Worm (Caenorhabditis elegans) whole organism, late embryonic: Measurements from ENCODE around the gene mes-4.

Experiments
- C08G9.2 ChIP-seq: sonication (generic microtip); optimal IDR thresholded peaks from 2 replicates; lab custom pipeline; 2016; ENCODE audit warnings: mild to moderate bottlenecking, missing genetic modification characterization, moderate library complexity, missing compliant biosample characterization
- C38D4.7 ChIP-seq: fragments of 200-800 bp; sonication (Bioruptor generic); optimal IDR thresholded peaks from 2 replicates; lab custom pipeline; 2018; ENCODE audit warnings: mild to moderate bottlenecking, missing genetic modification characterization, moderate library complexity, missing compliant biosample characterization
- F13H6.1 ChIP-seq: sonication (generic microtip); optimal IDR thresholded peaks from 2 replicates; lab custom pipeline; 2016; ENCODE audit warnings: missing genetic modification characterization, missing compliant biosample characterization
- K02D7.2 ChIP-seq: sonication (generic microtip); optimal IDR thresholded peaks from 2 replicates; lab custom pipeline; 2017; ENCODE audit warnings: mild to moderate bottlenecking, missing genetic modification characterization, missing compliant biosample characterization
- K09A11.1 ChIP-seq: sonication (generic microtip); optimal IDR thresholded peaks from 2 replicates; lab custom pipeline; 2017; ENCODE audit warnings: antibody characterized with exemption, mild to moderate bottlenecking, missing genetic modification characterization, missing compliant biosample characterization; ENCODE audit not compliant: insufficient read depth
- ama-1 ChIP-seq: fragments of 150-350 bp; optimal IDR thresholded peaks from 2 replicates; lab custom pipeline; 2014
- ceh-14 ChIP-seq: sonication (generic microtip); optimal IDR thresholded peaks from 2 replicates; lab custom pipeline; 2016; ENCODE audit warnings: missing genotype, missing genetic modification characterization, missing compliant biosample characterization
- ceh-19 ChIP-seq: fragments of 200-800 bp; sonication (Bioruptor generic); optimal IDR thresholded peaks from 2 replicates; lab custom pipeline; 2018; ENCODE audit warnings: mild to moderate bottlenecking, missing genetic modification characterization, missing compliant biosample characterization
- ceh-2 ChIP-seq: sonication (generic microtip); optimal IDR thresholded peaks from 2 replicates; lab custom pipeline; 2016; ENCODE audit warnings: missing genotype, missing genetic modification characterization, missing compliant biosample characterization
- ceh-30 ChIP-seq: fragments of 150-350 bp; optimal IDR thresholded peaks from 2 replicates; lab custom pipeline; 2014; ENCODE audit warnings: missing biosample characterization, missing genetic modification characterization
- ceh-34 ChIP-seq: sonication (generic microtip); optimal IDR thresholded peaks from 2 replicates; lab custom pipeline; 2016; ENCODE audit warnings: mild to moderate bottlenecking, missing genetic modification characterization, missing compliant biosample characterization
- ceh-45 ChIP-seq: fragments of 200-800 bp; sonication (Bioruptor generic); IDR thresholded peaks from 2 replicates; pipeline ENCODE4 v1.3.6; 2022; ENCODE audit warnings: missing genetic modification reagents, missing genetic modification characterization, missing compliant biosample characterization
- ceh-48 ChIP-seq: sonication (generic microtip); optimal IDR thresholded peaks from 2 replicates; lab custom pipeline; 2016; ENCODE audit warnings: missing genetic modification characterization, inconsistent platforms, missing compliant biosample characterization
- che-1 ChIP-seq: sonication (generic microtip); optimal IDR thresholded peaks from 2 replicates; lab custom pipeline; 2016; ENCODE audit warnings: mild to moderate bottlenecking, missing genetic modification characterization, missing compliant biosample characterization
- dve-1 ChIP-seq: sonication (generic microtip); optimal IDR thresholded peaks from 2 replicates; lab custom pipeline; 2017; ENCODE audit warnings: antibody characterized with exemption, mild to moderate bottlenecking, missing genetic modification characterization, missing compliant biosample characterization
- elt-2 ChIP-seq: sonication (generic microtip); optimal IDR thresholded peaks from 2 replicates; lab custom pipeline; 2016; ENCODE audit warnings: missing genetic modification reagents, missing genetic modification characterization, missing compliant biosample characterization
- elt-4 ChIP-seq: sonication (generic microtip); optimal IDR thresholded peaks from 2 replicates; lab custom pipeline; 2016; ENCODE audit warnings: missing genetic modification characterization, missing compliant biosample characterization
- ets-4 ChIP-seq: sonication (generic microtip); optimal IDR thresholded peaks from 2 replicates; lab custom pipeline; 2016; ENCODE audit warnings: missing genetic modification characterization, missing compliant biosample characterization
- eyg-1 ChIP-seq: sonication (generic microtip); optimal IDR thresholded peaks from 2 replicates; lab custom pipeline; 2016; ENCODE audit warnings: missing genotype, missing genetic modification characterization, missing compliant biosample characterization
- fkh-10 ChIP-seq: fragments of 150-350 bp; optimal IDR thresholded peaks from 2 replicates; lab custom pipeline; 2014; ENCODE audit warnings: missing biosample characterization, missing genetic modification reagents, missing genetic modification characterization
- gmeb-2 ChIP-seq: sonication (generic microtip); optimal IDR thresholded peaks from 2 replicates; lab custom pipeline; 2016; ENCODE audit warnings: missing genetic modification characterization, inconsistent platforms, missing compliant biosample characterization
- hlh-15 ChIP-seq: sonication (generic microtip); optimal IDR thresholded peaks from 2 replicates; lab custom pipeline; 2016; ENCODE audit warnings: missing genetic modification characterization, missing compliant biosample characterization
- hlh-30 ChIP-seq: sonication (generic microtip); optimal IDR thresholded peaks from 2 replicates; lab custom pipeline; 2017; ENCODE audit warnings: antibody characterized with exemption, missing genetic modification characterization, missing compliant biosample characterization; ENCODE audit not compliant: insufficient read depth
- hlh-6 ChIP-seq: sonication (generic microtip); optimal IDR thresholded peaks from 2 replicates; lab custom pipeline; 2016; ENCODE audit warnings: missing genotype, missing genetic modification characterization, missing compliant biosample characterization
- hlh-8 ChIP-seq: sonication (generic microtip); optimal IDR thresholded peaks from 2 replicates; lab custom pipeline; 2016; ENCODE audit warnings: missing genotype, missing genetic modification characterization, missing compliant biosample characterization
- lim-6 ChIP-seq: sonication (generic microtip); optimal IDR thresholded peaks from 2 replicates; lab custom pipeline; 2016; ENCODE audit warnings: missing genetic modification characterization, missing compliant biosample characterization
- lin-11 ChIP-seq: fragments of 200-800 bp; sonication (Bioruptor generic); optimal IDR thresholded peaks from 2 replicates; lab custom pipeline; 2018; ENCODE audit warnings: mild to moderate bottlenecking, missing genetic modification characterization, missing compliant biosample characterization
- mec-3 ChIP-seq: sonication (generic microtip); optimal IDR thresholded peaks from 2 replicates; lab custom pipeline; 2016; ENCODE audit warnings: borderline replicate concordance, missing genetic modification characterization, missing compliant biosample characterization
- nfya-1 ChIP-seq: sonication (generic microtip); optimal IDR thresholded peaks from 2 replicates; lab custom pipeline; 2017; ENCODE audit warnings: missing genetic modification characterization, mild to moderate bottlenecking, missing compliant biosample characterization, antibody characterized with exemption, moderate library complexity
- pag-3 ChIP-seq: sonication (generic microtip); optimal IDR thresholded peaks from 2 replicates; lab custom pipeline; 2016; ENCODE audit warnings: missing compliant biosample characterization, missing genetic modification characterization, borderline replicate concordance
- pax-1 ChIP-seq: fragments of 150-350 bp; optimal IDR thresholded peaks from 2 replicates; lab custom pipeline; 2014; ENCODE audit warnings: missing biosample characterization, missing genetic modification characterization
- pqm-1 ChIP-seq: sonication (generic microtip); optimal IDR thresholded peaks from 2 replicates; lab custom pipeline; 2016; ENCODE audit warnings: missing genetic modification characterization, missing compliant biosample characterization
- pros-1 ChIP-seq: fragments of 150-350 bp; optimal IDR thresholded peaks from 2 replicates; lab custom pipeline; 2014; ENCODE audit warnings: missing biosample characterization, missing genetic modification reagents, missing genetic modification characterization
- ref-2 ChIP-seq: sonication (generic microtip); optimal IDR thresholded peaks from 2 replicates; lab custom pipeline; 2016; ENCODE audit warnings: missing genetic modification characterization, missing compliant biosample characterization
- sdc-2 ChIP-seq: sonication (generic microtip); optimal IDR thresholded peaks from 2 replicates; lab custom pipeline; 2016; ENCODE audit warnings: missing genotype, missing genetic modification characterization, missing compliant biosample characterization
- syd-9 ChIP-seq: sonication (generic microtip); optimal IDR thresholded peaks from 2 replicates; lab custom pipeline; 2016; ENCODE audit warnings: mild to moderate bottlenecking, missing genetic modification characterization, moderate library complexity, missing compliant biosample characterization
- tbx-2 ChIP-seq: sonication (generic microtip); optimal IDR thresholded peaks from 2 replicates; lab custom pipeline; 2016; ENCODE audit warnings: missing genetic modification characterization, missing compliant biosample characterization
- tbx-7 ChIP-seq: sonication (generic microtip); optimal IDR thresholded peaks from 2 replicates; lab custom pipeline; 2016; ENCODE audit warnings: missing genotype, missing genetic modification characterization, missing compliant biosample characterization
- unc-42 ChIP-seq: sonication (generic microtip); optimal IDR thresholded peaks from 2 replicates; lab custom pipeline; 2016; ENCODE audit warnings: missing genotype, missing genetic modification characterization, missing compliant biosample characterization
- unc-86 ChIP-seq: sonication (generic microtip); optimal IDR thresholded peaks from 2 replicates; lab custom pipeline; 2016; ENCODE audit warnings: missing genetic modification characterization, missing compliant biosample characterization
- zip-5 ChIP-seq: sonication (generic microtip); optimal IDR thresholded peaks from 2 replicates; lab custom pipeline; 2016; ENCODE audit warnings: missing genetic modification characterization, missing compliant biosample characterization
- ztf-16 ChIP-seq: sonication (generic microtip); optimal IDR thresholded peaks from 2 replicates; lab custom pipeline; 2017; ENCODE audit warnings: missing genetic modification characterization, missing compliant biosample characterization

mes-4 gene

DNA sequence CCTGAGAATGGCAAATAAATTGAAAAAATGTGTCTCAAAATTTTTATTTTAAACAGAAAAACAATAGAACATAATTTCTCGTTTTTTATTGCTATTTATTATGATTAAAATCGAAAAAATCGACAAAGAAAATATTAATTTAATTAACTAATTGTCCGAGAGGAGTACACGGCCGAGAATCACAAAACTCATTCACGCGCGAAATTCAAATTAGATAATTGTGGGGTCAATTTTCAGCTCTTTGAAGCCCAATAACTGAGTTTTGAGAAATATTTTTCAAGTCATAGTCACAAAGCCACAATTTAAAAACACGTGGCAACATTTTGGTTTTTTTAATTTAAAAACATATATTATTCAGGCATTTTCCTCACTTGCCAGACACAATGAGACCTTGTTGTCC, 28.3 kb downstream of the mes-4 start (continued):
- no peak for TF ChIP-seq lim-6 (tag; lab: Kevin White, UChicago)
- TF ChIP-seq hlh-6 (tag; lab: Kevin White, UChicago): no peak
- no peak for TF ChIP-seq che-1 (tag; lab: Kevin White, UChicago)
- peak; percentile 57 for TF ChIP-seq C08G9.2 (tag; lab: Kevin White, UChicago)
- peak; percentile 37 for TF ChIP-seq tbx-7 (tag; lab: Kevin White, UChicago)
- no peak for TF ChIP-seq K09A11.1 (tag; lab: Kevin White, UChicago)
- peak; percentile 66 for TF ChIP-seq ceh-14 (tag; lab: Kevin White, UChicago)
- TF ChIP-seq eyg-1 (tag; lab: Kevin White, UChicago): no peak
- TF ChIP-seq F13H6.1 (tag; lab: Kevin White, UChicago): no peak
- no peak for TF ChIP-seq pros-1
- no peak for TF ChIP-seq elt-4
- TF ChIP-seq zip-5 (tag; lab: Kevin White, UChicago): peak; percentile 11
- no peak for TF ChIP-seq ztf-16 (tag; lab: Kevin White, UChicago)
- no peak for TF ChIP-seq unc-86 (tag; lab: Kevin White, UChicago)
- TF ChIP-seq hlh-8 (tag; lab: Kevin White, UChicago): no peak
- TF ChIP-seq ama-1 (lab: Kevin White, UChicago): no peak
- TF ChIP-seq ref-2 (tag; lab: Kevin White, UChicago): peak; percentile 26
- TF ChIP-seq unc-42 (tag; lab: Kevin White, UChicago): peak; percentile 12
- no peak for TF ChIP-seq ceh-34 (tag; lab: Kevin White, UChicago)
- no peak for TF ChIP-seq tbx-2 (tag; lab: Kevin White, UChicago)
- TF ChIP-seq ceh-45 (GFP tag; lab: Robert Waterston, UW): no peak
- TF ChIP-seq hlh-15 (tag; lab: Kevin White, UChicago): no peak
- no peak for TF ChIP-seq pqm-1 (tag; lab: Kevin White, UChicago)
- TF ChIP-seq pax-1 (tag; lab: Kevin White, UChicago): no peak
- TF ChIP-seq gmeb-2 (tag; lab: Kevin White, UChicago): no peak
- no peak for TF ChIP-seq pag-3 (tag; lab: Kevin White, UChicago)

DNA sequence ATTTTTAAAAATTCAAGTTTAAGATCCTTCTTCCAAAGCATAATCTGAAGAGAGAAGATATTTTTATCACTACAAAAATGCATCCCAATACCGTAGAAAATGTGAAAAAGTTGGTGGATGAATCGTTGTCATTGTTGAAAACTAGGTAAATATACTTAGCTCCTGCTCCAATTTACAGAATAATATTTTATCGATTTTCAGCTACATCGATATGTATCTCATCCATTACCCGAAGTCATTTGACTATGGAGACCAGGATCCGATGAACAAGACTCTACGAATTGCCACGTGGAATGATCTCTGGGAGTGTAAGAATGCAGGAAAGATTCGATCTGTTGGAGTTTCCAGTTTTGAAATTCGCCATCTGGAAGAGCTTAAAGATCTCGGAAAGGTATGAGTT, 28.9 kb downstream of the mes-4 start:
- TF ChIP-seq hlh-15 (tag; lab: Kevin White, UChicago) (no peak), ztf-16 (tag; lab: Kevin White, UChicago) (no peak), ceh-2 (no peak)

DNA sequence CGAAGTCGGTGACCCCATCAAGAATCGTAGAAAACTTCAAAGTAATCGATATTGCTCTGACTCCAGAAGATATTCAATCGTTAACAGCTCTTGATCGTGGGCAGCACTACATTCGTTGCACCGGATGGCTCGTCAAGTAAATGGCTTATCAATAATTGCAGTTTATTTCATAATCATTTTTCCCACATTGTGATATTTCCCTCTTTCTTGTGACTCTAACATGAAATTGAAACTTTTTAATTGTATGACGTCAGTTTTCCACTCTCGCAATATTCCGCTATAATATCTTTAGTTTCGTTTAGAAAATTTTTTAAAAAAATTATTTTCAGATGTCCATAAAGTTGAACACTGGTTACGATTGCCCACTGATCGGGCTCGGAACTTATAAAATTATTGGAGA, 29.4 kb downstream of the mes-4 start, which contains the start of gene F53F1.3:
Gene F53F1.3 (plus strand): TSS at position 330 of the 400 bp plus-strand sequence.
- TF ChIP-seq fkh-10 (GFP tag; lab: Kevin White, UChicago) (no peak), hlh-30 (tag; lab: Kevin White, UChicago) (no peak), ets-4 (tag; lab: Kevin White, UChicago) (no peak), syd-9 (tag; lab: Kevin White, UChicago) (no peak), elt-2 (tag; lab: Kevin White, UChicago) (no peak), dve-1 (tag; lab: Kevin White, UChicago) (no peak), nfya-1 (no peak), C38D4.7 (GFP tag; lab: Kevin White, UChicago) (no peak), sdc-2 (tag; lab: Kevin White, UChicago) (no peak), mec-3 (tag; lab: Kevin White, UChicago) (no peak), hlh-15 (tag; lab: Kevin White, UChicago) (no peak), ceh-30 (no peak), ref-2 (tag; lab: Kevin White, UChicago) (no peak), ceh-48 (tag; lab: Kevin White, UChicago) (no peak), pag-3 (tag; lab: Kevin White, UChicago) (no peak), unc-86 (tag; lab: Kevin White, UChicago) (no peak), K02D7.2 (tag; lab: Kevin White, UChicago) (no peak), lin-11 (no peak), ceh-19 (no peak)
